Worm (Caenorhabditis elegans) whole organism, L2 larva: ENCODE measurements around the gene hap-1.

Experiments
- C34F6.9 ChIP-seq: fragments of 150-350 bp; optimal IDR thresholded peaks from 2 replicates; lab custom pipeline; 2014; ENCODE audit warnings: missing biosample characterization, missing genetic modification characterization
- F13H6.1 ChIP-seq: sonication (generic microtip); optimal IDR thresholded peaks from 2 replicates; lab custom pipeline; 2016; ENCODE audit warnings: missing genetic modification characterization, missing compliant biosample characterization
- R02D3.7 ChIP-seq: fragments of 150-350 bp; optimal IDR thresholded peaks from 2 replicates; lab custom pipeline; 2014; ENCODE audit warnings: missing biosample characterization, missing genetic modification characterization
- Y55F3AM.14 ChIP-seq: fragments of 200-800 bp; sonication (Bioruptor generic); optimal IDR thresholded peaks from 2 replicates; lab custom pipeline; 2018; ENCODE audit warnings: mild to moderate bottlenecking, missing genetic modification characterization, missing compliant biosample characterization
- alr-1 ChIP-seq: fragments of 150-350 bp; optimal IDR thresholded peaks from 2 replicates; lab custom pipeline; 2014; ENCODE audit warnings: missing biosample characterization, missing genetic modification characterization
- aly-2 ChIP-seq: fragments of 150-350 bp; optimal IDR thresholded peaks from 2 replicates; lab custom pipeline; 2014; ENCODE audit warnings: missing biosample characterization, missing genetic modification characterization
- ama-1 ChIP-seq: fragments of 150-350 bp; optimal IDR thresholded peaks from 2 replicates; lab custom pipeline; 2018; ENCODE audit warnings: inconsistent platforms
- blmp-1 ChIP-seq: sonication (generic microtip); optimal IDR thresholded peaks from 2 replicates; lab custom pipeline; 2017; ENCODE audit warnings: missing genetic modification characterization, mild to moderate bottlenecking, missing compliant biosample characterization, antibody characterized with exemption, moderate library complexity; ENCODE audit not compliant: insufficient read depth
- ceh-16 ChIP-seq: fragments of 150-350 bp; optimal IDR thresholded peaks from 2 replicates; lab custom pipeline; 2014; ENCODE audit warnings: missing biosample characterization, missing genetic modification characterization
- crh-2 ChIP-seq: sonication (generic microtip); optimal IDR thresholded peaks from 2 replicates; lab custom pipeline; 2017; ENCODE audit warnings: missing biosample characterization, missing genetic modification characterization
- dmd-4 ChIP-seq: sonication (generic microtip); optimal IDR thresholded peaks from 2 replicates; lab custom pipeline; 2017; ENCODE audit warnings: missing biosample characterization, missing genetic modification characterization
- elt-1 ChIP-seq: fragments of 150-350 bp; optimal IDR thresholded peaks from 2 replicates; lab custom pipeline; 2014; ENCODE audit warnings: missing biosample characterization, missing genetic modification characterization
- elt-3 ChIP-seq: sonication (generic microtip); optimal IDR thresholded peaks from 2 replicates; lab custom pipeline; 2017; ENCODE audit warnings: missing biosample characterization, missing genetic modification characterization
- fos-1 ChIP-seq: fragments of 150-350 bp; optimal IDR thresholded peaks from 2 replicates; lab custom pipeline; 2014; ENCODE audit warnings: missing biosample characterization, missing genetic modification characterization
- gmeb-1 ChIP-seq: fragments of 150-350 bp; optimal IDR thresholded peaks from 2 replicates; lab custom pipeline; 2014; ENCODE audit warnings: missing biosample characterization, missing genetic modification characterization
- lin-11 ChIP-seq: fragments of 150-350 bp; sonication (generic microtip); optimal IDR thresholded peaks from 2 replicates; lab custom pipeline; 2014; ENCODE audit warnings: missing biosample characterization, missing genetic modification characterization, inconsistent platforms, mixed read lengths
- lin-13 ChIP-seq: fragments of 150-350 bp; optimal IDR thresholded peaks from 2 replicates; lab custom pipeline; 2014; ENCODE audit warnings: missing biosample characterization, missing genetic modification reagents, missing genetic modification characterization
- lin-39 ChIP-seq: fragments of 150-350 bp; optimal IDR thresholded peaks from 2 replicates; lab custom pipeline; 2014; ENCODE audit warnings: missing biosample characterization, missing genetic modification reagents, missing genetic modification characterization
- lsy-2 ChIP-seq, 2 experiments: fragments of 150-350 bp in 1 of 2; sonication (generic microtip) in 1 of 2; optimal IDR thresholded peaks; 2 replicates each; lab custom pipeline; 2014 to 2017; ENCODE audit warnings: missing biosample characterization in 2 of 2, missing genetic modification characterization in 2 of 2
- mab-5 ChIP-seq: fragments of 150-350 bp; optimal IDR thresholded peaks from 2 replicates; lab custom pipeline; 2014; ENCODE audit warnings: missing biosample characterization, missing genetic modification characterization
- mbf-1 ChIP-seq: sonication (generic microtip); optimal IDR thresholded peaks from 2 replicates; lab custom pipeline; 2017; ENCODE audit warnings: missing biosample characterization, missing genetic modification characterization
- mdl-1 ChIP-seq, 2 experiments: fragments of 150-350 bp in 1 of 2; sonication (generic microtip) in 1 of 2; optimal IDR thresholded peaks; 2 replicates each; lab custom pipeline; 2017; ENCODE audit warnings: missing biosample characterization in 2 of 2, missing genetic modification characterization in 2 of 2
- nhr-10 ChIP-seq: sonication (generic microtip); optimal IDR thresholded peaks from 2 replicates; lab custom pipeline; 2017; ENCODE audit warnings: missing biosample characterization, missing genetic modification characterization
- nhr-129 ChIP-seq: fragments of 150-350 bp; optimal IDR thresholded peaks from 2 replicates; lab custom pipeline; 2014; ENCODE audit warnings: missing biosample characterization, missing genetic modification characterization
- nhr-21 ChIP-seq: fragments of 150-350 bp; optimal IDR thresholded peaks from 2 replicates; lab custom pipeline; 2014; ENCODE audit warnings: missing biosample characterization, missing genetic modification characterization
- nhr-23 ChIP-seq: fragments of 150-350 bp; optimal IDR thresholded peaks from 2 replicates; lab custom pipeline; 2014; ENCODE audit warnings: missing biosample characterization, missing genetic modification reagents, missing genetic modification characterization
- nhr-25 ChIP-seq: fragments of 150-350 bp; sonication (generic microtip); optimal IDR thresholded peaks from 3 replicates; lab custom pipeline; 2014; ENCODE audit warnings: missing biosample characterization, missing genetic modification characterization
- nhr-6 ChIP-seq: fragments of 150-350 bp; optimal IDR thresholded peaks from 2 replicates; lab custom pipeline; 2014; ENCODE audit warnings: missing biosample characterization, missing genetic modification characterization
- nhr-77 ChIP-seq: fragments of 150-350 bp; optimal IDR thresholded peaks from 2 replicates; lab custom pipeline; 2014; ENCODE audit warnings: missing biosample characterization, missing genetic modification characterization
- peb-1 ChIP-seq: fragments of 150-350 bp; optimal IDR thresholded peaks from 2 replicates; lab custom pipeline; 2014; ENCODE audit warnings: missing biosample characterization, missing genetic modification characterization
- sma-3 ChIP-seq: sonication (generic microtip); optimal IDR thresholded peaks from 2 replicates; lab custom pipeline; 2016; ENCODE audit warnings: missing genetic modification reagents, missing genetic modification characterization, missing compliant biosample characterization
- sma-9 ChIP-seq, 2 experiments: fragments of 150-350 bp in 1 of 2; sonication (generic microtip) in 1 of 2; optimal IDR thresholded peaks; 2 replicates each; lab custom pipeline; 2014 to 2016; ENCODE audit warnings: missing genetic modification characterization in 2 of 2, mild to moderate bottlenecking in 1 of 2, missing biosample characterization in 1 of 2, missing compliant biosample characterization in 1 of 2, missing genetic modification reagents in 1 of 2, moderate library complexity in 1 of 2
- snpc-4 ChIP-seq: fragments of 150-350 bp; optimal IDR thresholded peaks from 2 replicates; lab custom pipeline; 2014; ENCODE audit warnings: missing biosample characterization, missing genetic modification characterization
- unc-39 ChIP-seq: fragments of 150-350 bp; optimal IDR thresholded peaks from 2 replicates; lab custom pipeline; 2014; ENCODE audit warnings: missing biosample characterization, missing genetic modification characterization
- unc-55 ChIP-seq: fragments of 150-350 bp; sonication (generic microtip); optimal IDR thresholded peaks from 3 replicates; lab custom pipeline; 2014; ENCODE audit warnings: missing biosample characterization, missing genetic modification reagents, missing genetic modification characterization
- unc-62 ChIP-seq: fragments of 150-350 bp; optimal IDR thresholded peaks from 2 replicates; lab custom pipeline; 2014; ENCODE audit warnings: missing biosample characterization, missing genetic modification reagents, missing genetic modification characterization
- ztf-1 ChIP-seq: fragments of 200-800 bp; sonication (Bioruptor generic); conservative IDR thresholded peaks from 2 replicates; pipeline ENCODE4 v1.3.6; 2022; ENCODE audit warnings: missing genetic modification characterization, missing compliant biosample characterization
- ztf-11 ChIP-seq: sonication (generic microtip); optimal IDR thresholded peaks from 2 replicates; lab custom pipeline; 2017; ENCODE audit warnings: missing biosample characterization, missing genetic modification characterization
- ztf-4 ChIP-seq: fragments of 150-350 bp; optimal IDR thresholded peaks from 2 replicates; lab custom pipeline; 2014; ENCODE audit warnings: missing biosample characterization, missing genetic modification characterization

Gene hap-1

DNA sequence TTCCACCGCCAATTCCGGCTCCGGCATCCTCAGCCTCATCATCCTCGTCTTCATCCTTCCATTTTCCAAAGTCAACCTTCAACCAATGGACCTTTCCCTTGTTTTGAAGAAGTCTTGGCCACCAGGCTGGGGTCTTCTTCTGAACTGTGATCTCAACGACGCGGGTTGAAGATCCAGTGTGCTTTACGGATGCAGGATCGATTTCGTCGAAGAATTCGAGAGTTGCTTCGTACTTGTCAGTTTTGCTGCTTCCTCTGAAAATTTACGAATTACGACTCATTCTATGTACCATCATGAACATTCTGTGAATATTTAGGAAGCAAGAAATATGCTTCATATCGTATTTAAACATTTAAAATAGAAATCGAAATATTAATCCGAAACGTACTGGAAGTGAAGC, 10.5 kb downstream of the hap-1 start:
- TF ChIP-seq nhr-129 (tag; lab: Kevin White, UChicago) (peak; percentile 15), ama-1 (lab: Kevin White, UChicago) (peak; percentile 15), ztf-1 (GFP tag; lab: Robert Waterston, UW) (no peak)

DNA sequence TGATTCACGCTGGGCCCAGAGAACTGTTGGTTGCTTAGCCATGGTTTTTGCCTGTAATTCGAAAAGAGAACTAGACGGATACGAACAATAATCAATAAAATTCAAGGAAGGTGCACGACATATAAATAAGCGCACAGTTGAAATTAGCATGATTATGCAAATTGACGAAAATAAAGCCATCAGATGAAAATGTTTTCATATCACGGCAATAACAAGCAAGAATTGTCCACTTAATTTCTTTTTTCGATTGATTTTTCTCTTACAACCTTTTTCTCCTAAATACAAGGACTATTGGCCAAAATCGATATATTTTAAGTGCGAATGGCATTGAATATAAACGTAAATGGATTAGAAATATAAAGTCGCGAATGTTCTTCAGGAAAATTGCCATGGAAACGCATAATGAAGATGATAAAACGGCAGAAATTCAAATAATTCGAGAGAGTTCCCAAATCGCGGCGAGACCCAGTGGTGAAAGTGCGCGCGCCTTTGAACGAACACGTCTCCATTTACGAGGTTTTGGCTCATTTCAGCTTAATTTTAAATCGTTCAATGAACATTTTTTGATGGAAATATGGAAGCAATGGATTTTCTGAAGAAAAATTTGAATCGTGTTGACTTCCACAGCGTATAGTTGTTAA, 11.1 kb downstream of the hap-1 start, which contains the start of the genes daf-41 and toc-1:
daf-41 (minus strand) TSS at position 51 of the 641 bp plus-strand sequence.
toc-1 (plus strand) TSS at position 537 of the 641 bp plus-strand sequence.
- peak; percentile 82 for TF ChIP-seq C34F6.9 (tag; lab: Kevin White, UChicago)
- TF ChIP-seq nhr-77 (tag; lab: Kevin White, UChicago): no peak
- TF ChIP-seq unc-62: no peak
- TF ChIP-seq peb-1 (tag; lab: Kevin White, UChicago): no peak
- TF ChIP-seq ztf-4 (tag; lab: Kevin White, UChicago): peak; percentile 30
- TF ChIP-seq nhr-25 (tag; lab: Kevin White, UChicago): peak; percentile 3
- TF ChIP-seq elt-3 (tag; lab: Kevin White, UChicago): no peak
- no peak for TF ChIP-seq blmp-1 (tag; lab: Kevin White, UChicago)
- TF ChIP-seq aly-2 (tag; lab: Kevin White, UChicago): no peak
- TF ChIP-seq crh-2 (tag; lab: Kevin White, UChicago): peak; percentile 55
- TF ChIP-seq unc-39 (tag; lab: Kevin White, UChicago): no peak
- TF ChIP-seq fos-1 (tag; lab: Kevin White, UChicago): peak; percentile 23
- TF ChIP-seq mab-5 (tag; lab: Kevin White, UChicago): no peak
- peak; percentile 11 for TF ChIP-seq gmeb-1
- TF ChIP-seq alr-1: no peak
- TF ChIP-seq lin-13: peak; percentile 62
- no peak for TF ChIP-seq sma-3
- TF ChIP-seq lsy-2 (tag; optimal IDR thresholded peaks at IDR 0.05; lab: Kevin White, UChicago): peak in 1 of 2 experiments; percentile 73
- no peak for TF ChIP-seq dmd-4 (tag; lab: Kevin White, UChicago)
- TF ChIP-seq ztf-11 (tag; lab: Kevin White, UChicago): no peak
- TF ChIP-seq nhr-21 (tag; lab: Kevin White, UChicago): no peak
- TF ChIP-seq nhr-23 (tag; lab: Kevin White, UChicago): no peak
- TF ChIP-seq lin-39 (tag; lab: Kevin White, UChicago): no peak
- TF ChIP-seq unc-55 (GFP tag; lab: Kevin White, UChicago): peak; percentile 66
- TF ChIP-seq lin-11 (tag; lab: Kevin White, UChicago): peak; percentile 68
- TF ChIP-seq F13H6.1 (tag; lab: Kevin White, UChicago): peak; percentile 4
- peak; percentile 31 for TF ChIP-seq nhr-129 (tag; lab: Kevin White, UChicago)
- no peak for TF ChIP-seq nhr-6 (tag; lab: Kevin White, UChicago)
- TF ChIP-seq mdl-1 (tag; optimal IDR thresholded peaks at IDR 0.05; lab: Kevin White, UChicago): no peak
- no peak for TF ChIP-seq mbf-1

DNA sequence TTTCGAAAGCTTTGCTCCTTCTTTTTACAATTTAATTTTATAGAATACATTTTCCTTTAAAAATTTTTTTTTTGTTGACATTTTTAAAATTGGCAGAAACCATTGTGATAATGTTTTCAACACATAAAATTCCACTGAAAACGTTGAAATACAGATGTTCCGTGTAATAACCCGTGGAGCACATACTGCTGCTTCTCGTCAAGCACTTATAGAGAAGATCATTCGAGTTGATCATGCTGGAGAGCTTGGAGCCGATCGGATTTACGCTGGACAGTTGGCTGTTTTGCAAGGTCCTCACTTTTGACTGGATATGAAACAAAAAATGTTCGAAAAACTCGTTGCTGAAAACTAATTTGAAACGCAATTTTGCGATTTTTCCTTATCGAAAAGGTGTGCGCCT, 14.0 kb downstream of the hap-1 start, which contains the start of gene clk-1:
clk-1 (plus strand) TSS at position 155 of the 400 bp plus-strand sequence.
- TF ChIP-seq unc-39 (tag; lab: Kevin White, UChicago) (no peak), ceh-16 (tag; lab: Kevin White, UChicago) (no peak), R02D3.7 (no peak), nhr-23 (tag; lab: Kevin White, UChicago) (no peak), nhr-25 (tag; lab: Kevin White, UChicago) (no peak), crh-2 (tag; lab: Kevin White, UChicago) (no peak), ztf-4 (tag; lab: Kevin White, UChicago) (no peak), blmp-1 (tag; lab: Kevin White, UChicago) (no peak), mdl-1 (tag; optimal IDR thresholded peaks at IDR 0.05; lab: Kevin White, UChicago) (no peak), elt-1 (tag; lab: Kevin White, UChicago) (no peak), snpc-4 (tag; lab: Kevin White, UChicago) (no peak), nhr-10 (tag; lab: Kevin White, UChicago) (no peak), sma-9 (GFP tag; optimal IDR thresholded peaks at IDR 0.05; lab: Kevin White, UChicago) (no peak), sma-9 (tag; optimal IDR thresholded peaks at IDR 0.05; lab: Kevin White, UChicago) (no peak), Y55F3AM.14 (GFP tag; lab: Kevin White, UChicago) (no peak), dmd-4 (tag; lab: Kevin White, UChicago) (no peak), mab-5 (tag; lab: Kevin White, UChicago) (no peak), unc-55 (GFP tag; lab: Kevin White, UChicago) (no peak), unc-62 (no peak)
